Worm (Caenorhabditis elegans): ENCODE measurements around the gene col-73.

- no peak for TF ChIP-seq hmg-4 (GFP tag; optimal IDR thresholded peaks at IDR 0.05)
- no peak for TF ChIP-seq F13C5.2 (tag; optimal IDR thresholded peaks at IDR 0.05)
- TF ChIP-seq ama-1 (optimal IDR thresholded peaks at IDR 0.05): no peak
- TF ChIP-seq ceh-13 (GFP tag; optimal IDR thresholded peaks at IDR 0.05): no peak
- no peak for TF ChIP-seq ceh-36 (tag; optimal IDR thresholded peaks at IDR 0.05)
- TF ChIP-seq flt-1 (GFP tag; IDR thresholded peaks at IDR 0.05): no peak
- TF ChIP-seq aly-1 (tag; optimal IDR thresholded peaks at IDR 0.05): no peak
- no peak for TF ChIP-seq pes-1 (GFP tag; IDR thresholded peaks at IDR 0.05)
- no peak for TF ChIP-seq hmbx-1 (tag; optimal IDR thresholded peaks at IDR 0.05)
- no peak for TF ChIP-seq hnd-1 (tag; optimal IDR thresholded peaks at IDR 0.05)
- TF ChIP-seq scrt-1 (GFP tag; IDR thresholded peaks at IDR 0.05): no peak
- TF ChIP-seq tbx-37 (GFP tag; conservative IDR thresholded peaks at IDR 0.05): no peak
- no peak for TF ChIP-seq sea-1 (GFP tag; conservative IDR thresholded peaks at IDR 0.05)
- TF ChIP-seq ets-7 (tag; optimal IDR thresholded peaks at IDR 0.05): no peak
Observed at ce11 chrII:4856113-4856512, 16.8 kb downstream of the col-73 start.
